Worm (Caenorhabditis elegans) whole organism, mixed stage, embryonic: Measurements from ENCODE around the gene dgat-2.

ENCODE experiments used
- blmp-1 ChIP-seq: fragments of 150-350 bp; optimal IDR thresholded peaks from 2 replicates; lab custom pipeline; 2014; ENCODE audit warnings: missing biosample characterization, missing genetic modification characterization
- ceh-39 ChIP-seq: fragments of 150-350 bp; optimal IDR thresholded peaks from 2 replicates; lab custom pipeline; 2014; ENCODE audit warnings: missing biosample characterization, missing genetic modification characterization
- ceh-43 ChIP-seq: fragments of 200-800 bp; sonication (Bioruptor generic); optimal IDR thresholded peaks from 2 replicates; lab custom pipeline; 2018; ENCODE audit warnings: mild to moderate bottlenecking, missing genetic modification characterization, moderate library complexity, missing compliant biosample characterization
- ceh-83 ChIP-seq: fragments of 200-800 bp; sonication (Bioruptor generic); optimal IDR thresholded peaks from 2 replicates; lab custom pipeline; 2018; ENCODE audit warnings: mild to moderate bottlenecking, missing genetic modification characterization, missing compliant biosample characterization
- cnd-1 ChIP-seq: fragments of 200-800 bp; sonication (Bioruptor generic); optimal IDR thresholded peaks from 2 replicates; lab custom pipeline; 2018; ENCODE audit warnings: mild to moderate bottlenecking, missing genetic modification characterization, missing compliant biosample characterization
- drap-1 ChIP-seq: fragments of 200-800 bp; sonication (Bioruptor generic); optimal IDR thresholded peaks from 3 replicates; lab custom pipeline; 2018; ENCODE audit warnings: mild to moderate bottlenecking, missing genetic modification characterization, missing compliant biosample characterization
- lin-13 ChIP-seq: fragments of 150-350 bp; optimal IDR thresholded peaks from 2 replicates; lab custom pipeline; 2014; ENCODE audit warnings: missing biosample characterization, missing genetic modification characterization
- lin-32 ChIP-seq: fragments of 200-800 bp; sonication (Bioruptor generic); optimal IDR thresholded peaks from 2 replicates; lab custom pipeline; 2018; ENCODE audit warnings: mild to moderate bottlenecking, missing genetic modification characterization, missing compliant biosample characterization
- mab-5 ChIP-seq: fragments of 150-350 bp; optimal IDR thresholded peaks from 2 replicates; lab custom pipeline; 2014; ENCODE audit warnings: missing biosample characterization, missing genetic modification characterization
- mls-2 ChIP-seq: sonication (generic microtip); optimal IDR thresholded peaks from 2 replicates; lab custom pipeline; 2016; ENCODE audit warnings: mild to moderate bottlenecking, missing genetic modification characterization, moderate library complexity, missing compliant biosample characterization
- nhr-237 ChIP-seq: fragments of 150-350 bp; optimal IDR thresholded peaks from 2 replicates; lab custom pipeline; 2014; ENCODE audit warnings: missing biosample characterization, missing genetic modification characterization
- nhr-28 ChIP-seq: fragments of 150-350 bp; optimal IDR thresholded peaks from 2 replicates; lab custom pipeline; 2014; ENCODE audit warnings: missing biosample characterization, missing genetic modification characterization
- nhr-76 ChIP-seq: sonication (generic microtip); optimal IDR thresholded peaks from 2 replicates; lab custom pipeline; 2017; ENCODE audit warnings: missing biosample characterization, missing genetic modification characterization
- tbx-8 ChIP-seq: fragments of 200-800 bp; sonication (Bioruptor generic); optimal IDR thresholded peaks from 2 replicates; lab custom pipeline; 2018; ENCODE audit warnings: mild to moderate bottlenecking, missing genetic modification characterization, moderate library complexity, missing compliant biosample characterization
- ztf-11 ChIP-seq: fragments of 150-350 bp; optimal IDR thresholded peaks from 2 replicates; lab custom pipeline; 2014; ENCODE audit warnings: missing biosample characterization, missing genetic modification characterization

dgat-2 gene

ce11 chrV:17706217-17706806, 46.2 kb downstream of the dgat-2 start:
- TF ChIP-seq ceh-39 (tag; lab: Kevin White, UChicago) (no peak), tbx-8 (GFP tag; lab: Kevin White, UChicago) (no peak), blmp-1 (tag; lab: Kevin White, UChicago) (no peak), ztf-11 (tag; lab: Kevin White, UChicago) (no peak), lin-13 (tag; lab: Kevin White, UChicago) (no peak), nhr-237 (tag; lab: Kevin White, UChicago) (no peak), mls-2 (tag; lab: Kevin White, UChicago) (no peak), nhr-76 (tag; lab: Kevin White, UChicago) (no peak), lin-32 (GFP tag; lab: Kevin White, UChicago) (no peak), ceh-43 (no peak), ceh-83 (GFP tag; lab: Kevin White, UChicago) (no peak)

- TF ChIP-seq drap-1 (GFP tag; lab: Kevin White, UChicago) = no peak
- no peak for TF ChIP-seq nhr-28 (tag; lab: Kevin White, UChicago)
- no peak for TF ChIP-seq mab-5 (tag; lab: Kevin White, UChicago)
- TF ChIP-seq cnd-1 (tag; lab: Kevin White, UChicago) = no peak
Observed at ce11 chrV:17707022-17707421, 46.9 kb downstream of the dgat-2 start, which contains the start of gene srh-31. srh-31 (plus strand) TSS chrV:17707322.
